Fruit fly (Drosophila melanogaster): ENCODE results near the gene CecA2.

CecA2 gene

DNA sequence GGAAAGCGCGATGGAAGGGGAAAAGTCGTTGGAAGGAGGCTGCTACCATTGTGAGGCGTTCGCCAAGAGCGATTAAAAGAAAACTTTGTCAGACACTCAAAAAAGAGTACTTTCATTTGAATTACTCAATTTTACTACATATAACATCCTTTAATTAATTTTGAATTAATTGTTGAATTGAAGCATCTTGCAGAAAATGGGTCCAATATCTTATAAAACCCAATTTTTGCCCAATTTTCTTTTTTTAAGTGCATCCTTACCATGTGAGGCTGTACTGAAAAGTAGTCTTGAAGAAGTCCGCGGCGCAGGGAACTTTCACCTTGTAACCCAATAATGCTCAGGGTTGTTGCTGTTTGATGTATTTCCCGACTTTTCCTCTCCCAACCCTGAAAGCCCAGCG is 23.3 kb downstream of the CecA2 start:
- TF ChIP-seq Adf1 (GFP tag; IDR thresholded peaks at IDR 0.05) (no peak), pfk (GFP tag; optimal IDR thresholded peaks at IDR 0.05) (no peak), CG6272 (GFP tag; IDR thresholded peaks at IDR 0.05) (no peak), peb (GFP tag; IDR thresholded peaks at IDR 0.05) (no peak), sqz (GFP tag; optimal IDR thresholded peaks at IDR 0.05) (peak; percentile 4), gsb-n (tag; optimal IDR thresholded peaks at IDR 0.05) (peak; percentile 10), esg (GFP tag; conservative IDR thresholded peaks at IDR 0.05) (no peak; the same call in 1 of the 2 replicates), CG13894 (tag; optimal IDR thresholded peaks at IDR 0.05) (no peak), H15 (GFP tag; IDR thresholded peaks at IDR 0.05) (no peak), Ravus (GFP tag; IDR thresholded peaks at IDR 0.05) (no peak), dm (GFP tag; optimal IDR thresholded peaks at IDR 0.05) (no peak), Bteb2 (GFP tag; optimal IDR thresholded peaks at IDR 0.05) (no peak), CG11723 (GFP tag; optimal IDR thresholded peaks at IDR 0.05) (no peak), CG5180 (GFP tag; optimal IDR thresholded peaks at IDR 0.05) (no peak), CG6854 (GFP tag; optimal IDR thresholded peaks at IDR 0.05) (no peak), bbx (GFP tag; IDR thresholded peaks at IDR 0.05; ENCODE audit: partially characterized antibody) (no peak), Stat92E (GFP tag; optimal IDR thresholded peaks at IDR 0.05) (no peak), Vsx1 (GFP tag; optimal IDR thresholded peaks at IDR 0.05) (no peak), Hand (GFP tag; optimal IDR thresholded peaks at IDR 0.05) (peak; percentile 8), lab (GFP tag; optimal IDR thresholded peaks at IDR 0.05) (peak; percentile 41), CG14667 (GFP tag; IDR thresholded peaks at IDR 0.05) (no peak), gro (GFP tag; optimal IDR thresholded peaks at IDR 0.05) (no peak), nau (GFP tag; optimal IDR thresholded peaks at IDR 0.05) (no peak), Doc3 (GFP tag; IDR thresholded peaks at IDR 0.05; ENCODE audit: partially characterized antibody) (no peak), Optix (GFP tag; IDR thresholded peaks at IDR 0.05) (no peak), en (GFP tag; optimal IDR thresholded peaks at IDR 0.05) (no peak), CG6689 (GFP tag; IDR thresholded peaks at IDR 0.05) (peak; percentile 57), CG6765 (GFP tag; optimal IDR thresholded peaks at IDR 0.05) (no peak), Atf6 (GFP tag; IDR thresholded peaks at IDR 0.05) (peak; percentile 43; the same call in 1 of the 2 replicates), Meics (GFP tag; optimal IDR thresholded peaks at IDR 0.05) (peak; percentile 8), CG13775 (GFP tag; optimal IDR thresholded peaks at IDR 0.05) (no peak), CG17912 (GFP tag; optimal IDR thresholded peaks at IDR 0.05) (no peak), twi (tag; optimal IDR thresholded peaks at IDR 0.05) (no peak), NC2β (GFP tag; optimal IDR thresholded peaks at IDR 0.05) (no peak), CG1647 (GFP tag; optimal IDR thresholded peaks at IDR 0.05) (no peak), CG31365 (tag; optimal IDR thresholded peaks at IDR 0.05) (no peak), tna (GFP tag; IDR thresholded peaks at IDR 0.05; ENCODE audit: partially characterized antibody) (no peak), stwl (tag; optimal IDR thresholded peaks at IDR 0.05) (no peak), Trl (optimal IDR thresholded peaks at IDR 0.05) (no peak), Trl (GFP tag; optimal IDR thresholded peaks at IDR 0.05) (no peak), CG2712 (tag; optimal IDR thresholded peaks at IDR 0.05) (peak; percentile 40), CG16815 (GFP tag; optimal IDR thresholded peaks at IDR 0.05) (no peak), sc (optimal IDR thresholded peaks at IDR 0.05) (no peak), sc (GFP tag; optimal IDR thresholded peaks at IDR 0.05) (no peak), CG10654 (GFP tag; optimal IDR thresholded peaks at IDR 0.05) (no peak), CG9876 (GFP tag; optimal IDR thresholded peaks at IDR 0.05) (no peak), Xrp1 (GFP tag; IDR thresholded peaks at IDR 0.05) (peak; percentile 68; the same call in 1 of the 2 replicates), sens-2 (GFP tag; IDR thresholded peaks at IDR 0.05) (no peak; the same call in 1 of the 2 replicates), E2f2 (GFP tag; IDR thresholded peaks at IDR 0.05) (peak; percentile 29; the same call in 1 of the 2 replicates), CG13287 (GFP tag; IDR thresholded peaks at IDR 0.05; ENCODE audit: partially characterized antibody) (no peak), ro (GFP tag; IDR thresholded peaks at IDR 0.05) (no peak), CG11696 (GFP tag; IDR thresholded peaks at IDR 0.05) (no peak)

All from whole organism, embryonic.